Fruit fly (Drosophila melanogaster) whole organism, wandering third instar larva: ENCODE measurements around the gene SsRbeta.

Source experiments
- Hnf4 ChIP-seq: fragments of 200-800 bp; sonication (Bioruptor generic); optimal IDR thresholded peaks from 2 replicates; lab custom pipeline; 2016; ENCODE audit warnings: missing biosample characterization, mild to moderate bottlenecking, missing genetic modification characterization
- N ChIP-seq: fragments of >200 bp; optimal IDR thresholded peaks from 2 replicates; lab custom pipeline; 2018; ENCODE audit warnings: missing biosample characterization, missing external identifiers, missing genetic modification characterization
- foxo ChIP-seq, 2 experiments: fragments of 200-800 bp; sonication (Bioruptor generic); optimal IDR thresholded peaks; 2 replicates in 1 of 2; 3 replicates in 1 of 2; lab custom pipeline; 2016 to 2017; ENCODE audit warnings: missing biosample characterization in 2 of 2, missing genetic modification characterization in 2 of 2
- pan ChIP-seq: fragments of >200 bp; optimal IDR thresholded peaks from 2 replicates; lab custom pipeline; 2017
- psq ChIP-seq: fragments of 200-800 bp; sonication (Bioruptor generic); optimal IDR thresholded peaks from 3 replicates; lab custom pipeline; 2017; ENCODE audit warnings: missing biosample characterization, mild to moderate bottlenecking, missing genetic modification characterization, moderate library complexity
- usp ChIP-seq: fragments of >200 bp; optimal IDR thresholded peaks from 2 replicates; lab custom pipeline; 2017; ENCODE audit warnings: missing biosample characterization, missing genetic modification characterization

DNA sequence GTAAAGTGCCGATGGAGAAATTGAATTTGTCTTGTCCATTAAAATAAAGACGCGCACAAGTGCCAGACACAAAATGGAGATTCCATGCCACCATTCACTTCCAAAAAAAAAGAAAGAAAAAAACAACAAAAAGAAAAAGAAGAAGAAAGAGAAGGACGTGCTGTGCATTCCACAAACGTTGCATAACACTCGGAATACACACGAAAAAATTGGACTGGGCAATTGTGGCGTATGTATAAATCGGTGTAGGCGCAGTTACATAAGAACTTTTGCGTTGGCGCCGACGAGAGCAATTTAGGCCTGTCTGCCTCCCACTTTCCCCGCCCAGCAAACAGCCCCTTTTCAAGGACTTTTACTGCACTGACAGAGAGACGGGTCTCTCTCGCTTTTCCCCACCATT, 17.9 kb downstream of the SsRbeta start:
- TF ChIP-seq foxo (GFP tag; optimal IDR thresholded peaks at IDR 0.05; lab: Kevin White, UChicago) (no peak), psq (GFP tag; lab: Kevin White, UChicago) (no peak), Hnf4 (no peak), N (GFP tag; lab: Kevin White, UChicago) (no peak), usp (GFP tag; lab: Kevin White, UChicago) (no peak), pan (lab: Kevin White, UChicago) (no peak)
